Worm (Caenorhabditis elegans): ENCODE measurements around the gene ctsa-3.2.

ce11 chrII:9861394-9861793 lies 13.6 kb upstream of the ctsa-3.2 start, which contains the start of gene chil-3:
- TF ChIP-seq ekl-4 (GFP tag; IDR thresholded peaks at IDR 0.05) (no peak), nhr-90 (tag; optimal IDR thresholded peaks at IDR 0.05) (no peak), ama-1 (optimal IDR thresholded peaks at IDR 0.05) (no peak), ama-1 (GFP tag; optimal IDR thresholded peaks at IDR 0.05) (no peak), F23B12.7 (tag; optimal IDR thresholded peaks at IDR 0.05; ENCODE audit: insufficient read depth) (no peak)

All from whole organism, young adult.